Worm (Caenorhabditis elegans): ENCODE results near the gene pals-33.

DNA sequence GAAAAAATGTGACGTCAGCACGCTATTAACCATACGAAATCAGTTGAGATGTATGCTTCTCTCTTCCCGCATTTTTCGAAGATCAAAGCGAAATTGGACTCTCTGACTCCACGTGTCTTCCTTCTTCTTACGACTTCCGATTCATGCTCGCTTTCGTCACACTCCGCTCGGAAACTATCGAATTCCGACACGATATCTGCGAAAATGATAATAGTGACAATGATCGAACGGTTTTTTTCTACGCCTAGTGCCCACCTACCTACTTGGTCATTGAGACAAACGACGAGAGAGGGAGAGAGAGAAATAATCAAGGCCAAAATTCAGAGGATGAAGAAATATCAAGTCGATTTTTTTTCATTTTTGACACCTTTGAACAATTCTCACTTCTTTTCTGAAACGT lies 20.5 kb downstream of the pals-33 start:
- TF ChIP-seq ama-1 (optimal IDR thresholded peaks at IDR 0.05) (no peak), B0310.2 (tag; optimal IDR thresholded peaks at IDR 0.05) (no peak), ceh-36 (tag; optimal IDR thresholded peaks at IDR 0.05) (no peak), hnd-1 (tag; optimal IDR thresholded peaks at IDR 0.05) (no peak), tbx-11 (GFP tag; IDR thresholded peaks at IDR 0.05) (no peak), hmbx-1 (tag; optimal IDR thresholded peaks at IDR 0.05) (no peak), F13C5.2 (tag; optimal IDR thresholded peaks at IDR 0.05) (no peak), ceh-13 (GFP tag; optimal IDR thresholded peaks at IDR 0.05) (no peak), tbx-37 (GFP tag; conservative IDR thresholded peaks at IDR 0.05) (no peak), flt-1 (GFP tag; IDR thresholded peaks at IDR 0.05) (no peak)
